Fruit fly (Drosophila melanogaster) whole organism, prepupa: ENCODE measurements around the gene Spn38F.

Experiments used
- CG8119 ChIP-seq: fragments of 200-800 bp; sonication (Bioruptor generic); IDR thresholded peaks from 3 replicates; pipeline ENCODE4 v1.3.6; 2022; ENCODE audit warnings: missing biosample characterization, missing genetic modification characterization
- Sox102F ChIP-seq: fragments of 200-800 bp; sonication (Bioruptor generic); optimal IDR thresholded peaks from 2 replicates; lab custom pipeline; 2016; ENCODE audit warnings: missing biosample characterization, mild to moderate bottlenecking, missing genetic modification characterization
- fd85E ChIP-seq: fragments of 200-800 bp; sonication (Bioruptor generic); optimal IDR thresholded peaks from 3 replicates; lab custom pipeline; 2016; ENCODE audit warnings: missing biosample characterization, missing genetic modification characterization

- TF ChIP-seq fd85E (GFP tag; lab: Kevin White, UChicago) (no peak), Sox102F (no peak), CG8119 (GFP tag; lab: Robert Waterston, UW) (no peak)
Observed at dm6 chr2L:20824136-20824789, 13.5 kb downstream of the Spn38F start.
